Fruit fly (Drosophila melanogaster) Kc167 (cell line): ENCODE measurements around the gene CG10600.

ENCODE experiments used
- Sin3A ChIP-seq: fragments of >200 bp; optimal IDR thresholded peaks from 2 replicates; lab custom pipeline; 2018; ENCODE audit warnings: missing external identifiers
- ttk ChIP-seq: sonication (Bioruptor generic); optimal IDR thresholded peaks from 2 replicates; lab custom pipeline; 2017; ENCODE audit warnings: missing external identifiers

DNA sequence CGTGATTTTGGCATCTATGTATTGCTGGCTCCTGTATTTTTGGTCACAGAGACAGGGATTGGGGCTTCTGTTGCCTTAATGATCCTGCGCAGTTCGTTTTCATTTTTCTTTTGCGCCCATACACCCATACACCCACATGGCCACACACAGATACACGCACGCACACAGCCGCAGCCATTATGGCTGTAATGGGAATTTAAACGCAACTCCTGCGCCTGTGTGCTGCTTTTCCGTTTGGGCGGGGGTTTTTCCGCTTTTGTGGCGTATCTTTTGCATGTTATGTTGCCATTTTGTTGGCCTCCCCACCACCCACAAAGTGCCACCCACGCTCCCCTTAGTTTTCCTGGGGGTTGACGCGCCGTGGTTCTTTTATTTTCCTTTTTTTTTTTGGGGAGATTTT, 28.3 kb upstream of the CG10600 start:
- TF ChIP-seq ttk (lab: Kevin White, UChicago) (no peak), Sin3A (lab: Kevin White, UChicago) (no peak)
